Fruit fly (Drosophila melanogaster) whole organism, embryonic: ENCODE measurements around the gene LysB.
A peak's percentile ranks its signal among the peaks of the same experiment; 100 is the strongest.

Source experiments
- CG1024 ChIP-seq: fragments of 200-800 bp; sonication (Bioruptor generic); IDR thresholded peaks from 2 replicates; pipeline ENCODE4 v1.3.6; 2022; ENCODE audit warnings: missing biosample characterization, missing genetic modification characterization
- CG11504 ChIP-seq: fragments of 200-800 bp; sonication (Bioruptor generic); optimal IDR thresholded peaks from 3 replicates; lab custom pipeline; 2019; ENCODE audit warnings: missing biosample characterization, mild to moderate bottlenecking, missing genetic modification characterization, moderate library complexity
- CG14965 ChIP-seq: fragments of 200-800 bp; sonication (Bioruptor generic); optimal IDR thresholded peaks from 2 replicates; lab custom pipeline; 2016; ENCODE audit warnings: missing biosample characterization, missing genetic modification characterization, borderline replicate concordance
- CG15073 ChIP-seq: fragments of 200-800 bp; sonication (Bioruptor generic); optimal IDR thresholded peaks from 2 replicates; lab custom pipeline; 2016; ENCODE audit warnings: missing biosample characterization, missing genetic modification characterization
- CG15514 ChIP-seq: fragments of 200-800 bp; sonication (Bioruptor generic); optimal IDR thresholded peaks from 3 replicates; lab custom pipeline; 2017; ENCODE audit warnings: missing biosample characterization, missing genetic modification characterization, mild to moderate bottlenecking, moderate library complexity, missing genetic modification reagents
- CG17802 ChIP-seq: fragments of 200-800 bp; sonication (Bioruptor generic); optimal IDR thresholded peaks from 2 replicates; lab custom pipeline; 2018; ENCODE audit warnings: missing biosample characterization, mild to moderate bottlenecking, missing genetic modification characterization, moderate library complexity
- CG1792 ChIP-seq: fragments of 200-800 bp; sonication (Bioruptor generic); optimal IDR thresholded peaks from 2 replicates; lab custom pipeline; 2016; ENCODE audit warnings: missing biosample characterization, missing genetic modification characterization
- CG18011 ChIP-seq: fragments of 200-800 bp; sonication (Bioruptor generic); optimal IDR thresholded peaks from 2 replicates; lab custom pipeline; 2017; ENCODE audit warnings: missing biosample characterization, missing genetic modification characterization, mild to moderate bottlenecking, moderate library complexity, missing genotype
- CG31224 ChIP-seq: fragments of 200-800 bp; sonication (Bioruptor generic); IDR thresholded peaks from 2 replicates; pipeline ENCODE4 v1.3.6; 2022; ENCODE audit warnings: missing biosample characterization, missing genetic modification characterization
- CG3838 ChIP-seq: fragments of 200-800 bp; sonication (Bioruptor generic); optimal IDR thresholded peaks from 3 replicates; lab custom pipeline; 2016; ENCODE audit warnings: missing biosample characterization, missing genetic modification characterization
- CG6689 ChIP-seq: fragments of 200-800 bp; sonication (Bioruptor generic); IDR thresholded peaks from 2 replicates; pipeline ENCODE4 v1.3.6; 2022; ENCODE audit warnings: missing biosample characterization, missing genetic modification characterization
- CG7745 ChIP-seq: fragments of 200-800 bp; sonication (Bioruptor generic); optimal IDR thresholded peaks from 2 replicates; lab custom pipeline; 2018; ENCODE audit warnings: missing biosample characterization, mild to moderate bottlenecking, missing genetic modification characterization, moderate library complexity
- CG9215 ChIP-seq: fragments of 200-800 bp; sonication (Bioruptor generic); IDR thresholded peaks from 2 replicates; pipeline ENCODE4 v1.3.6; 2022; ENCODE audit warnings: missing biosample characterization, missing genetic modification characterization
- Dbx ChIP-seq: fragments of 200-800 bp; sonication (Bioruptor generic); IDR thresholded peaks from 3 replicates; pipeline ENCODE4 v1.3.6; 2022; ENCODE audit warnings: missing biosample characterization, missing genetic modification characterization
- Deaf1 ChIP-seq: fragments of 200-800 bp; optimal IDR thresholded peaks from 3 replicates; lab custom pipeline; 2019; ENCODE audit warnings: missing biosample characterization, mild to moderate bottlenecking, missing genetic modification characterization, moderate library complexity
- Dp ChIP-seq: fragments of 200-800 bp; sonication (Bioruptor generic); optimal IDR thresholded peaks from 2 replicates; lab custom pipeline; 2018; ENCODE audit warnings: missing biosample characterization, mild to moderate bottlenecking, missing genetic modification characterization, moderate library complexity
- ERR ChIP-seq: fragments of 200-800 bp; sonication (Bioruptor generic); optimal IDR thresholded peaks from 2 replicates; lab custom pipeline; 2016; ENCODE audit warnings: missing biosample characterization, missing genetic modification characterization
- Fer2 ChIP-seq: fragments of 200-800 bp; sonication (Bioruptor generic); optimal IDR thresholded peaks from 2 replicates; lab custom pipeline; 2018; ENCODE audit warnings: missing biosample characterization, mild to moderate bottlenecking, missing genetic modification characterization, moderate library complexity
- GATAe ChIP-seq: fragments of 200-800 bp; sonication (Bioruptor generic); conservative IDR thresholded peaks from 2 replicates; pipeline ENCODE4 v1.3.6; 2022; ENCODE audit warnings: missing biosample characterization, missing genetic modification characterization
- HLHmδ ChIP-seq: fragments of 200-800 bp; sonication (Bioruptor generic); optimal IDR thresholded peaks from 2 replicates; lab custom pipeline; 2018; ENCODE audit warnings: missing biosample characterization, mild to moderate bottlenecking, missing genetic modification characterization, moderate library complexity
- Hr39 ChIP-seq: fragments of >200 bp; optimal IDR thresholded peaks from 2 replicates; lab custom pipeline; 2017
- Hr51 ChIP-seq, 2 experiments: fragments of 200-800 bp; sonication (Bioruptor generic); optimal IDR thresholded peaks; 2 replicates in 1 of 2; 3 replicates in 1 of 2; lab custom pipeline; 2016 to 2018; ENCODE audit warnings: missing biosample characterization in 2 of 2, missing genetic modification characterization in 2 of 2, mild to moderate bottlenecking in 1 of 2, moderate library complexity in 1 of 2
- Med ChIP-seq: fragments of 200-800 bp; sonication (Bioruptor generic); peaks from one replicate; lab custom pipeline; 2016; ENCODE audit warnings: missing biosample characterization, missing genetic modification characterization, mild to moderate bottlenecking, inconsistent platforms, moderate library complexity
- Mes4 ChIP-seq: fragments of 200-800 bp; sonication (Bioruptor generic); optimal IDR thresholded peaks from 2 replicates; lab custom pipeline; 2016; ENCODE audit warnings: missing biosample characterization, missing genetic modification characterization
- Nf-YA ChIP-seq: fragments of 200-800 bp; sonication (Bioruptor generic); IDR thresholded peaks from 2 replicates; pipeline ENCODE4 v1.3.6; 2022; ENCODE audit warnings: missing biosample characterization, missing genetic modification characterization
- Rx ChIP-seq: fragments of 200-800 bp; sonication (Bioruptor generic); IDR thresholded peaks from 2 replicates; pipeline ENCODE4 v1.3.6; 2022; ENCODE audit warnings: missing biosample characterization, missing genetic modification characterization
- Spps ChIP-seq: fragments of 200-800 bp; sonication (Bioruptor generic); optimal IDR thresholded peaks from 2 replicates; lab custom pipeline; 2018; ENCODE audit warnings: missing biosample characterization, mild to moderate bottlenecking, missing genetic modification characterization
- Taf1 ChIP-seq: fragments of 200-800 bp; sonication (Bioruptor generic); IDR thresholded peaks from 2 replicates; pipeline ENCODE4 v1.3.6; 2022; ENCODE audit warnings: missing biosample characterization, missing genetic modification characterization
- Xrp1 ChIP-seq: fragments of 200-800 bp; sonication (Bioruptor generic); IDR thresholded peaks from 2 replicates; pipeline ENCODE4 v1.3.6; 2022; ENCODE audit warnings: missing biosample characterization, missing genetic modification characterization
- corto ChIP-seq: fragments of 200-800 bp; sonication (Bioruptor generic); optimal IDR thresholded peaks from 2 replicates; lab custom pipeline; 2016; ENCODE audit warnings: missing biosample characterization, mild to moderate bottlenecking, missing genetic modification characterization, moderate library complexity
- dmrt99B ChIP-seq: fragments of 200-800 bp; sonication (Bioruptor generic); optimal IDR thresholded peaks from 2 replicates; lab custom pipeline; 2018; ENCODE audit warnings: missing biosample characterization, mild to moderate bottlenecking, missing genetic modification characterization, moderate library complexity
- fd64A ChIP-seq: fragments of 200-800 bp; sonication (Bioruptor generic); optimal IDR thresholded peaks from 3 replicates; lab custom pipeline; 2018; ENCODE audit warnings: missing biosample characterization, mild to moderate bottlenecking, missing genetic modification characterization
- her ChIP-seq: fragments of 200-800 bp; sonication (Bioruptor generic); optimal IDR thresholded peaks from 2 replicates; lab custom pipeline; 2016; ENCODE audit warnings: missing biosample characterization, missing genetic modification characterization
- ken ChIP-seq: fragments of 200-800 bp; sonication (Bioruptor generic); IDR thresholded peaks from 3 replicates; pipeline ENCODE4 v1.3.6; 2022; ENCODE audit warnings: missing biosample characterization, missing genetic modification characterization
- onecut ChIP-seq: fragments of 200-800 bp; sonication (Bioruptor generic); IDR thresholded peaks from 2 replicates; pipeline ENCODE4 v1.3.6; 2022; ENCODE audit warnings: missing biosample characterization, missing genetic modification characterization
- pho ChIP-seq: fragments of 200-800 bp; sonication (Bioruptor generic); optimal IDR thresholded peaks from 2 replicates; lab custom pipeline; 2016; ENCODE audit warnings: missing biosample characterization, missing genetic modification characterization
- prd ChIP-seq, 3 experiments: fragments of >200 bp in 2 of 3; fragments of 200-800 bp in 1 of 3; sonication (Bioruptor generic) in 1 of 3; optimal IDR thresholded peaks in 2 of 3; IDR thresholded peaks in 1 of 3; 2 replicates in 2 of 3; 3 replicates in 1 of 3; pipeline versions ENCODE4 v1.3.6 to Lab custom; 2017 to 2022; ENCODE audit warnings: missing biosample characterization in 1 of 3, missing genetic modification characterization in 1 of 3
- pzg ChIP-seq: fragments of 200-800 bp; sonication (Bioruptor generic); optimal IDR thresholded peaks from 3 replicates; lab custom pipeline; 2018; ENCODE audit warnings: missing biosample characterization, mild to moderate bottlenecking, missing genetic modification characterization, moderate library complexity
- ranshi ChIP-seq: fragments of 200-800 bp; sonication (Bioruptor generic); IDR thresholded peaks from 2 replicates; pipeline ENCODE4 v1.3.6; 2022; ENCODE audit warnings: missing biosample characterization, missing genetic modification characterization
- sc ChIP-seq, 3 experiments: fragments of >200 bp in 2 of 3; fragments of 200-800 bp in 1 of 3; sonication (Bioruptor generic) in 1 of 3; optimal IDR thresholded peaks; 2 replicates in 2 of 3; 3 replicates in 1 of 3; lab custom pipeline; 2017; ENCODE audit warnings: mild to moderate bottlenecking in 1 of 3, missing biosample characterization in 1 of 3, missing genetic modification characterization in 1 of 3, missing genetic modification reagents in 1 of 3
- sens ChIP-seq: fragments of 200-800 bp; sonication (Bioruptor generic); peaks from one replicate; lab custom pipeline; 2016; ENCODE audit warnings: missing biosample characterization, missing genetic modification characterization
- tll ChIP-seq, 2 experiments: fragments of 200-800 bp in 1 of 2; fragments of >200 bp in 1 of 2; sonication (Bioruptor generic) in 1 of 2; optimal IDR thresholded peaks; 2 replicates each; lab custom pipeline; 2017 to 2019; ENCODE audit warnings: missing biosample characterization in 2 of 2, missing genetic modification characterization in 2 of 2, mild to moderate bottlenecking in 1 of 2, moderate library complexity in 1 of 2
- tna ChIP-seq: fragments of 200-800 bp; sonication (Bioruptor generic); IDR thresholded peaks from 2 replicates; pipeline ENCODE4 v1.3.6; 2022; ENCODE audit warnings: missing biosample characterization, missing genetic modification characterization; ENCODE audit not compliant: partially characterized antibody
- trem ChIP-seq: fragments of 200-800 bp; optimal IDR thresholded peaks from 3 replicates; lab custom pipeline; 2019; ENCODE audit warnings: missing biosample characterization, mild to moderate bottlenecking, missing genetic modification characterization, moderate library complexity
- ttk ChIP-seq: fragments of 200-800 bp; sonication (Bioruptor generic); IDR thresholded peaks from 2 replicates; pipeline ENCODE4 v2.1.2; 2022; ENCODE audit warnings: missing biosample characterization, missing genetic modification characterization
- tup ChIP-seq: fragments of 200-800 bp; sonication (Bioruptor generic); optimal IDR thresholded peaks from 2 replicates; lab custom pipeline; 2016; ENCODE audit warnings: missing biosample characterization, mild to moderate bottlenecking, missing genetic modification characterization, moderate library complexity
- zfh2 ChIP-seq: fragments of 200-800 bp; sonication (Bioruptor generic); optimal IDR thresholded peaks from 2 replicates; lab custom pipeline; 2016; ENCODE audit warnings: missing biosample characterization, missing genetic modification characterization

Gene LysB

dm6 chr3L:1166266-1166665, 40.9 kb upstream of the LysB start (continued):
- TF ChIP-seq CG18011 (GFP tag; lab: Kevin White, UChicago) (no peak), tna (no peak), zfh2 (GFP tag; lab: Kevin White, UChicago) (no peak), Spps (tag; lab: Kevin White, UChicago) (peak; percentile 17), tup (GFP tag; lab: Kevin White, UChicago) (no peak), CG9215 (GFP tag; lab: Robert Waterston, UW) (no peak), Taf1 (GFP tag; lab: Robert Waterston, UW) (no peak), pho (GFP tag; lab: Kevin White, UChicago) (no peak), CG6689 (GFP tag; lab: Robert Waterston, UW) (peak; percentile 42), CG1792 (GFP tag; lab: Kevin White, UChicago) (peak; percentile 38), Mes4 (GFP tag; lab: Kevin White, UChicago) (peak; percentile 29), GATAe (GFP tag; lab: Robert Waterston, UW) (no peak), CG15514 (GFP tag; lab: Kevin White, UChicago) (no peak), CG15073 (GFP tag; lab: Kevin White, UChicago) (no peak), Deaf1 (tag; lab: Kevin White, UChicago) (no peak), corto (GFP tag; lab: Kevin White, UChicago) (no peak), sc (optimal IDR thresholded peaks at IDR 0.05; lab: Kevin White, UChicago) (no peak), sc (GFP tag; optimal IDR thresholded peaks at IDR 0.05; lab: Kevin White, UChicago) (peak; percentile 74), CG17802 (tag; lab: Kevin White, UChicago) (no peak), CG3838 (GFP tag; lab: Kevin White, UChicago) (no peak), HLHmδ (GFP tag; lab: Kevin White, UChicago) (peak; percentile 10), CG14965 (GFP tag; lab: Kevin White, UChicago) (no peak), ttk (GFP tag; lab: Robert Waterston, UW) (no peak), Dbx (no peak), CG31224 (GFP tag; lab: Robert Waterston, UW) (no peak), dmrt99B (tag; lab: Kevin White, UChicago) (peak; percentile 53), pzg (GFP tag; lab: Kevin White, UChicago) (no peak), trem (tag; lab: Kevin White, UChicago) (no peak), Hr51 (GFP tag; optimal IDR thresholded peaks at IDR 0.05; lab: Kevin White, UChicago) (no peak), Rx (GFP tag; lab: Robert Waterston, UW) (no peak), ERR (GFP tag; lab: Kevin White, UChicago) (no peak), tll (GFP tag; optimal IDR thresholded peaks at IDR 0.05; lab: Kevin White, UChicago) (peak in 1 of 2 experiments; percentile 97), Med (GFP tag; lab: Kevin White, UChicago) (peak; percentile 81), Fer2 (tag; lab: Kevin White, UChicago) (peak; percentile 24), her (GFP tag; lab: Kevin White, UChicago) (no peak), Hr39 (lab: Kevin White, UChicago) (no peak), Nf-YA (GFP tag; lab: Robert Waterston, UW) (0 out of 2 replicates have a peak, but pooled peaks have one; percentile 26)

- peak; percentile 73 for TF ChIP-seq Xrp1 (GFP tag; lab: Robert Waterston, UW)
- TF ChIP-seq CG1024: peak; percentile 47; the same call in 1 of the 2 replicates
- TF ChIP-seq Dp (GFP tag; lab: Kevin White, UChicago): no peak
- peak; percentile 33 for TF ChIP-seq CG11504 (tag; lab: Kevin White, UChicago)
- TF ChIP-seq ranshi (GFP tag; lab: Robert Waterston, UW): 0 out of 2 replicates have a peak, but pooled peaks have one; percentile 28
- peak; percentile 58; the same call in 1 of the 3 replicates for TF ChIP-seq ken (GFP tag; lab: Robert Waterston, UW)
- TF ChIP-seq sens (GFP tag; lab: Kevin White, UChicago): peak; percentile 96
- peak; percentile 19 for TF ChIP-seq CG7745 (tag; lab: Kevin White, UChicago)
- no peak for TF ChIP-seq Mes4 (GFP tag; lab: Kevin White, UChicago)
- 0 out of 2 replicates have a peak, but pooled peaks have one; percentile 15 for TF ChIP-seq onecut (GFP tag; lab: Robert Waterston, UW)
- TF ChIP-seq fd64A: peak; percentile 42
- no peak for TF ChIP-seq prd (optimal IDR thresholded peaks at IDR 0.05; lab: Kevin White, UChicago)
- peak; percentile 87 for TF ChIP-seq prd (GFP tag; IDR thresholded peaks at IDR 0.05; lab: Robert Waterston, UW)
- peak; percentile 33 for TF ChIP-seq CG6689 (GFP tag; lab: Robert Waterston, UW)
Observed at dm6 chr3L:1166945-1167913, 39.9 kb upstream of the LysB start.
